Fruit fly (Drosophila melanogaster) whole organism, embryonic: Measurements from ENCODE around the gene CG42716.

Experiments used
- Ada2b ChIP-seq: fragments of 200-800 bp; sonication (Bioruptor generic); IDR thresholded peaks from 2 replicates; pipeline ENCODE4 v1.3.6; 2022; ENCODE audit warnings: missing biosample characterization, missing genetic modification characterization
- Blimp-1 ChIP-seq: fragments of 200-800 bp; sonication (Bioruptor generic); optimal IDR thresholded peaks from 3 replicates; lab custom pipeline; 2018; ENCODE audit warnings: missing biosample characterization, missing genetic modification characterization, mild to moderate bottlenecking, moderate library complexity, missing genetic modification reagents
- CG10565 ChIP-seq: fragments of 200-800 bp; sonication (Bioruptor generic); optimal IDR thresholded peaks from 3 replicates; lab custom pipeline; 2016; ENCODE audit warnings: missing biosample characterization, mild to moderate bottlenecking, missing genetic modification characterization
- CG10979 ChIP-seq: fragments of 200-800 bp; sonication (Bioruptor generic); optimal IDR thresholded peaks from 2 replicates; lab custom pipeline; 2018; ENCODE audit warnings: missing biosample characterization, mild to moderate bottlenecking, missing genetic modification characterization, moderate library complexity
- CG12769 ChIP-seq: fragments of 200-800 bp; sonication (Bioruptor generic); optimal IDR thresholded peaks from 2 replicates; lab custom pipeline; 2019; ENCODE audit warnings: missing biosample characterization, mild to moderate bottlenecking, missing genetic modification characterization, moderate library complexity
- CG14710 ChIP-seq: fragments of 200-800 bp; sonication (Bioruptor generic); optimal IDR thresholded peaks from 3 replicates; lab custom pipeline; 2019; ENCODE audit warnings: missing biosample characterization, mild to moderate bottlenecking, missing genetic modification characterization, moderate library complexity
- CG15011 ChIP-seq: fragments of 200-800 bp; sonication (Bioruptor generic); optimal IDR thresholded peaks from 3 replicates; lab custom pipeline; 2018; ENCODE audit warnings: missing biosample characterization, mild to moderate bottlenecking, missing genetic modification characterization
- CG15269 ChIP-seq: fragments of 200-800 bp; sonication (Bioruptor generic); optimal IDR thresholded peaks from 2 replicates; lab custom pipeline; 2018; ENCODE audit warnings: missing biosample characterization, mild to moderate bottlenecking, missing genetic modification characterization, moderate library complexity
- CG15696 ChIP-seq: fragments of 200-800 bp; sonication (Bioruptor generic); optimal IDR thresholded peaks from 2 replicates; lab custom pipeline; 2019; ENCODE audit warnings: missing biosample characterization, mild to moderate bottlenecking, missing genetic modification characterization, moderate library complexity
- CG1602 ChIP-seq: fragments of 200-800 bp; sonication (Bioruptor generic); optimal IDR thresholded peaks from 3 replicates; lab custom pipeline; 2016; ENCODE audit warnings: missing biosample characterization, missing genetic modification characterization
- CG16779 ChIP-seq: fragments of 200-800 bp; sonication (Bioruptor generic); IDR thresholded peaks from 2 replicates; pipeline ENCODE4 v1.3.6; 2022; ENCODE audit warnings: missing biosample characterization, missing genetic modification characterization
- CG17361 ChIP-seq: fragments of 200-800 bp; sonication (Bioruptor generic); IDR thresholded peaks from 3 replicates; pipeline ENCODE4 v1.3.6; 2022; ENCODE audit warnings: missing biosample characterization, missing genetic modification characterization
- CG17829 ChIP-seq: fragments of 200-800 bp; optimal IDR thresholded peaks from 2 replicates; lab custom pipeline; 2019; ENCODE audit warnings: missing biosample characterization, mild to moderate bottlenecking, missing genetic modification characterization, moderate library complexity
- CG2120 ChIP-seq: fragments of 200-800 bp; sonication (Bioruptor generic); optimal IDR thresholded peaks from 3 replicates; lab custom pipeline; 2016; ENCODE audit warnings: missing biosample characterization, missing genetic modification characterization
- CG2712 ChIP-seq: fragments of 200-800 bp; optimal IDR thresholded peaks from 3 replicates; lab custom pipeline; 2019; ENCODE audit warnings: missing biosample characterization, mild to moderate bottlenecking, missing genetic modification characterization, moderate library complexity
- CG3065 ChIP-seq: fragments of 200-800 bp; sonication (Bioruptor generic); optimal IDR thresholded peaks from 2 replicates; lab custom pipeline; 2016; ENCODE audit warnings: missing biosample characterization, missing genetic modification characterization
- CG31441 ChIP-seq: fragments of 200-800 bp; sonication (Bioruptor generic); IDR thresholded peaks from 2 replicates; pipeline ENCODE4 v1.3.6; 2022; ENCODE audit warnings: missing biosample characterization, missing genetic modification characterization
- CG32772 ChIP-seq: fragments of 200-800 bp; sonication (Bioruptor generic); IDR thresholded peaks from 2 replicates; pipeline ENCODE4 v1.3.6; 2022; ENCODE audit warnings: missing biosample characterization, missing genetic modification characterization
- CG3281 ChIP-seq: fragments of 200-800 bp; sonication (Bioruptor generic); optimal IDR thresholded peaks from 3 replicates; lab custom pipeline; 2017; ENCODE audit warnings: missing biosample characterization, mild to moderate bottlenecking, missing genetic modification characterization
- CG6689 ChIP-seq: fragments of 200-800 bp; sonication (Bioruptor generic); IDR thresholded peaks from 2 replicates; pipeline ENCODE4 v1.3.6; 2022; ENCODE audit warnings: missing biosample characterization, missing genetic modification characterization
- CG7987 ChIP-seq: fragments of 200-800 bp; sonication (Bioruptor generic); optimal IDR thresholded peaks from 2 replicates; lab custom pipeline; 2018; ENCODE audit warnings: missing biosample characterization, mild to moderate bottlenecking, missing genetic modification characterization, moderate library complexity
- CG9437 ChIP-seq: fragments of 200-800 bp; sonication (Bioruptor generic); optimal IDR thresholded peaks from 2 replicates; lab custom pipeline; 2018; ENCODE audit warnings: missing biosample characterization, mild to moderate bottlenecking, missing genetic modification characterization
- CG9727 ChIP-seq: fragments of 200-800 bp; sonication (Bioruptor generic); optimal IDR thresholded peaks from 3 replicates; lab custom pipeline; 2017; ENCODE audit warnings: missing biosample characterization, mild to moderate bottlenecking, missing genetic modification characterization
- Hey ChIP-seq: fragments of 200-800 bp; sonication (Bioruptor generic); optimal IDR thresholded peaks from 3 replicates; lab custom pipeline; 2018; ENCODE audit warnings: missing biosample characterization, mild to moderate bottlenecking, missing genetic modification characterization
- Hr51 ChIP-seq, 2 experiments: fragments of 200-800 bp; sonication (Bioruptor generic); optimal IDR thresholded peaks; 2 replicates in 1 of 2; 3 replicates in 1 of 2; lab custom pipeline; 2016 to 2018; ENCODE audit warnings: missing biosample characterization in 2 of 2, missing genetic modification characterization in 2 of 2, mild to moderate bottlenecking in 1 of 2, moderate library complexity in 1 of 2
- Kr ChIP-seq: fragments of 200-800 bp; sonication (Bioruptor generic); optimal IDR thresholded peaks from 2 replicates; lab custom pipeline; 2017; ENCODE audit warnings: missing biosample characterization, mild to moderate bottlenecking, missing genetic modification characterization
- Max ChIP-seq: fragments of 200-800 bp; sonication (Bioruptor generic); optimal IDR thresholded peaks from 2 replicates; lab custom pipeline; 2016; ENCODE audit warnings: missing biosample characterization, mild to moderate bottlenecking, missing genetic modification characterization
- Mes4 ChIP-seq: fragments of 200-800 bp; sonication (Bioruptor generic); optimal IDR thresholded peaks from 2 replicates; lab custom pipeline; 2016; ENCODE audit warnings: missing biosample characterization, missing genetic modification characterization
- Oli ChIP-seq: fragments of 200-800 bp; sonication (Bioruptor generic); optimal IDR thresholded peaks from 2 replicates; lab custom pipeline; 2018; ENCODE audit warnings: missing biosample characterization, mild to moderate bottlenecking, missing genetic modification characterization, moderate library complexity
- PHDP ChIP-seq: fragments of 200-800 bp; sonication (Bioruptor generic); optimal IDR thresholded peaks from 3 replicates; lab custom pipeline; 2018; ENCODE audit warnings: missing biosample characterization, mild to moderate bottlenecking, missing genetic modification characterization, moderate library complexity
- Sox100B ChIP-seq: fragments of 200-800 bp; sonication (Bioruptor generic); optimal IDR thresholded peaks from 3 replicates; lab custom pipeline; 2018; ENCODE audit warnings: missing biosample characterization, mild to moderate bottlenecking, missing genetic modification characterization
- Tbp ChIP-seq: fragments of >200 bp; optimal IDR thresholded peaks from 2 replicates; lab custom pipeline; 2018; ENCODE audit warnings: missing biosample characterization, missing genetic modification characterization
- Vsx1 ChIP-seq: fragments of 200-800 bp; sonication (Bioruptor generic); optimal IDR thresholded peaks from 2 replicates; lab custom pipeline; 2017; ENCODE audit warnings: missing biosample characterization, mild to moderate bottlenecking, missing genetic modification characterization, missing genetic modification reagents
- abd-A ChIP-seq: fragments of 200-800 bp; sonication (Bioruptor generic); optimal IDR thresholded peaks from 3 replicates; lab custom pipeline; 2019; ENCODE audit warnings: missing biosample characterization, mild to moderate bottlenecking, missing genetic modification characterization, moderate library complexity
- ash1 ChIP-seq: fragments of 200-800 bp; sonication (Bioruptor generic); optimal IDR thresholded peaks from 2 replicates; lab custom pipeline; 2018; ENCODE audit warnings: missing biosample characterization, mild to moderate bottlenecking, missing genetic modification characterization
- bab2 ChIP-seq: fragments of 200-800 bp; sonication (Bioruptor generic); optimal IDR thresholded peaks from 2 replicates; lab custom pipeline; 2016; ENCODE audit warnings: missing biosample characterization, missing genetic modification characterization
- bsh ChIP-seq, 2 experiments: fragments of 200-800 bp; sonication (Bioruptor generic); optimal IDR thresholded peaks; 2 replicates each; lab custom pipeline; 2017 to 2018; ENCODE audit warnings: mild to moderate bottlenecking in 2 of 2, missing biosample characterization in 2 of 2, missing genetic modification characterization in 2 of 2, moderate library complexity in 1 of 2
- cas ChIP-seq: fragments of 200-800 bp; sonication (Bioruptor generic); IDR thresholded peaks from 2 replicates; pipeline ENCODE4 v1.3.6; 2022; ENCODE audit warnings: missing biosample characterization, missing genetic modification characterization
- crc ChIP-seq: fragments of 200-800 bp; sonication (Bioruptor generic); optimal IDR thresholded peaks from 2 replicates; lab custom pipeline; 2016; ENCODE audit warnings: missing biosample characterization, missing genetic modification characterization
- dm ChIP-seq: fragments of 200-800 bp; sonication (Bioruptor generic); optimal IDR thresholded peaks from 3 replicates; lab custom pipeline; 2016; ENCODE audit warnings: missing biosample characterization, missing genetic modification characterization
- dmrt11E ChIP-seq: fragments of 200-800 bp; sonication (Bioruptor generic); optimal IDR thresholded peaks from 3 replicates; lab custom pipeline; 2018; ENCODE audit warnings: missing biosample characterization, mild to moderate bottlenecking, missing genetic modification characterization, moderate library complexity
- dmrt99B ChIP-seq: fragments of 200-800 bp; sonication (Bioruptor generic); optimal IDR thresholded peaks from 2 replicates; lab custom pipeline; 2018; ENCODE audit warnings: missing biosample characterization, mild to moderate bottlenecking, missing genetic modification characterization, moderate library complexity
- gem ChIP-seq: fragments of 200-800 bp; sonication (Bioruptor generic); optimal IDR thresholded peaks from 2 replicates; lab custom pipeline; 2019; ENCODE audit warnings: missing biosample characterization, mild to moderate bottlenecking, missing genetic modification characterization, moderate library complexity
- jing ChIP-seq: fragments of 200-800 bp; sonication (Bioruptor generic); optimal IDR thresholded peaks from 2 replicates; lab custom pipeline; 2018; ENCODE audit warnings: missing biosample characterization, mild to moderate bottlenecking, missing genetic modification characterization
- pum ChIP-seq: fragments of 200-800 bp; sonication (Bioruptor generic); optimal IDR thresholded peaks from 2 replicates; lab custom pipeline; 2016; ENCODE audit warnings: missing biosample characterization, missing genetic modification characterization
- row ChIP-seq: fragments of 200-800 bp; sonication (Bioruptor generic); IDR thresholded peaks from 3 replicates; pipeline ENCODE4 v1.3.6; 2022; ENCODE audit warnings: missing biosample characterization, missing genetic modification characterization
- run ChIP-seq: fragments of 200-800 bp; sonication (Bioruptor generic); optimal IDR thresholded peaks from 3 replicates; lab custom pipeline; 2018; ENCODE audit warnings: missing biosample characterization, mild to moderate bottlenecking, missing genetic modification characterization
- salm ChIP-seq: fragments of 200-800 bp; sonication (Bioruptor generic); optimal IDR thresholded peaks from 2 replicates; lab custom pipeline; 2018; ENCODE audit warnings: missing biosample characterization, mild to moderate bottlenecking, missing genetic modification characterization
- sim ChIP-seq: fragments of 200-800 bp; sonication (Bioruptor generic); IDR thresholded peaks from 2 replicates; pipeline ENCODE4 v1.3.6; 2022; ENCODE audit warnings: missing biosample characterization, missing genetic modification characterization
- unpg ChIP-seq: fragments of 200-800 bp; sonication (Bioruptor generic); optimal IDR thresholded peaks from 3 replicates; lab custom pipeline; 2018; ENCODE audit warnings: missing biosample characterization, mild to moderate bottlenecking, missing genetic modification characterization, moderate library complexity

The CG42716 gene

DNA sequence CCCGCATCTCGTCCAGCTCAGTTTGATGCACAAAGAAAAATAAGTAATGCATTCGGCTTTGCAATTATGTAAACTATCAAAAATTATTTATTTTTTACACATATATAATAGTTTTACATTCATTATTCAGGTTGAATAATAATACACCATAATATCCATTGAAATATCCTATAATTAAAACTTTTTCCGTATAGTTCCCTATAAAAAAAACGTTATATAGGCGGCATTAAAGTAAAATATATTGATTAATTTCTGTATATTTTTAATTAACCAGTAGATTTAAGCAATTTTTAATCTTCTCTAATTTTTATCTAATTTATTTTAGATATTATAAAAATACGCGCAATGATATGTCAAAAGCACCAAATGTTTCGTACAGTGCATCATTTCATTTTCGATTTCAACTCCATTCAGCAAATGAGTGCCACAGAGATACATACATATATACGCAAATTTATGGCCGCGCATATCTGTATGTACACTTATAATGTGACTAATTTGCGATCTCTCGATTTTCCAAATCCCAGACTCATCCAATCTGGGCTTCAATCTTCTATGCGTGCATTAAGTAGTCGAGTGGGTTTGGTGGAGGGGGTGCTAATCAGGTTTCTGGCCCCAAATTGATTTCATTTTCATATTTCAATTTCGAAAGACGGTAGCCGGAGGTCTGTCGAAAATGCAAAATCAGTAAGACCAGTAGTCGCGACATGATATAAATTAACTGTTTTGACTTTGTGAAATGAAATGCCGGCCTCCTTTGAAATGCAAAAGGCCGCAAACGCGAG, 20.2 kb upstream of the CG42716 start (continued):
- TF ChIP-seq salm (tag; lab: Kevin White, UChicago) (no peak), CG7987 (GFP tag; lab: Kevin White, UChicago) (no peak), CG3281 (GFP tag; lab: Kevin White, UChicago) (no peak), CG9727 (peak; percentile 27), CG9437 (GFP tag; lab: Kevin White, UChicago) (peak; percentile 15), CG17829 (tag; lab: Kevin White, UChicago) (peak; percentile 57), PHDP (tag; lab: Kevin White, UChicago) (peak; percentile 5), CG17361 (GFP tag; lab: Robert Waterston, UW) (peak; percentile 80), CG2712 (tag; lab: Kevin White, UChicago) (peak; percentile 70), CG3065 (GFP tag; lab: Kevin White, UChicago) (no peak), bsh (GFP tag; optimal IDR thresholded peaks at IDR 0.05; lab: Kevin White, UChicago) (peak in 1 of 2 experiments; percentile 3), CG14710 (peak; percentile 48), CG15269 (peak; percentile 42), CG10565 (no peak), crc (no peak), cas (GFP tag; lab: Robert Waterston, UW) (no peak), dmrt11E (tag; lab: Kevin White, UChicago) (peak; percentile 60), row (GFP tag; lab: Robert Waterston, UW) (0 out of 3 replicates have a peak, but pooled peaks have one; percentile 22), Blimp-1 (GFP tag; lab: Kevin White, UChicago) (peak; percentile 35), dmrt99B (tag; lab: Kevin White, UChicago) (peak; percentile 39), abd-A (tag; lab: Kevin White, UChicago) (peak; percentile 63), Max (GFP tag; lab: Kevin White, UChicago) (no peak), CG15696 (peak; percentile 49), Oli (tag; lab: Kevin White, UChicago) (peak; percentile 28), CG10979 (tag; lab: Kevin White, UChicago) (peak; percentile 35), Sox100B (GFP tag; lab: Kevin White, UChicago) (peak; percentile 30), CG15011 (GFP tag; lab: Kevin White, UChicago) (no peak), pum (GFP tag; lab: Kevin White, UChicago) (no peak), Kr (GFP tag; lab: Kevin White, UChicago) (no peak), Hr51 (GFP tag; optimal IDR thresholded peaks at IDR 0.05; lab: Kevin White, UChicago) (peak in 1 of 2 experiments; percentile 55), Vsx1 (GFP tag; lab: Kevin White, UChicago) (peak; percentile 25), gem (peak; percentile 59), jing (no peak), unpg (GFP tag; lab: Kevin White, UChicago) (no peak), run (no peak)
- TF ChIP-seq, all 482 proteins: peak for 49

DNA sequence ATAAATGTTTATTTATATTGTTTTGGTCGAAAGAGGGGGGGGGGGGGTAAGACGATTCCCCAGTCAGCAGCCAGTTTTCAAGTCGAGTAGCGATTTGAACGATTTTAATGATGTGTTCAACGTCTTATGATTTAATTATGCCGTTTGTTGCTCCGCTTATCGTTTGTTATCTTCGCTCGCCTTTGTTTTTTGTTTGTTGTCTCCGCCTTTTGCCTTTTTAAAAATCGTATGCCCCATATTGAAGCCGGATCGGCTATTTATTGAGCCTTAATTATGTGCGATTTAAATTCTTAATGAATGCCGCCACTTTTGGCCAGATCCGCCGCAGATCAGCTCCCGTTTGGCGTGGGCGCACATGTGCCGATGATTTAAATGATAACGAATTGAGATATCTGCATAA, 19.1 kb upstream of the CG42716 start:
- TF ChIP-seq bab2 (GFP tag; lab: Kevin White, UChicago) (no peak), Mes4 (GFP tag; lab: Kevin White, UChicago) (no peak), Hey (tag; lab: Kevin White, UChicago) (no peak), CG12769 (tag; lab: Kevin White, UChicago) (no peak), CG32772 (no peak), ash1 (GFP tag; lab: Kevin White, UChicago) (no peak), dm (no peak), CG6689 (GFP tag; lab: Robert Waterston, UW) (no peak), CG31441 (GFP tag; lab: Robert Waterston, UW) (no peak), Ada2b (GFP tag; lab: Robert Waterston, UW) (no peak), sim (GFP tag; lab: Robert Waterston, UW) (no peak; the same call in 1 of the 2 replicates), CG1602 (GFP tag; lab: Kevin White, UChicago) (no peak), CG2120 (GFP tag; lab: Kevin White, UChicago) (no peak), CG16779 (GFP tag; lab: Robert Waterston, UW) (no peak), Tbp (no peak)
